Worm (Caenorhabditis elegans): ENCODE measurements around the gene unc-2.

ce11 chrX:2763476-2764268 is at the start of gene unc-2:
- TF ChIP-seq K11D2.4 (GFP tag; IDR thresholded peaks at IDR 0.05) (no peak), F22D6.2 (tag; optimal IDR thresholded peaks at IDR 0.05) (no peak), sdz-38 (tag; optimal IDR thresholded peaks at IDR 0.05) (no peak), B0019.2 (GFP tag; conservative IDR thresholded peaks at IDR 0.05) (no peak), ama-1 (optimal IDR thresholded peaks at IDR 0.05) (no peak), ama-1 (GFP tag; optimal IDR thresholded peaks at IDR 0.05) (no peak), D2030.7 (GFP tag; IDR thresholded peaks at IDR 0.05) (no peak), lsl-1 (GFP tag; optimal IDR thresholded peaks at IDR 0.05) (no peak), atf-7 (tag; optimal IDR thresholded peaks at IDR 0.05) (no peak), attf-6 (GFP tag; IDR thresholded peaks at IDR 0.05) (no peak), nhr-90 (tag; optimal IDR thresholded peaks at IDR 0.05) (no peak), lsy-27 (tag; optimal IDR thresholded peaks at IDR 0.05; ENCODE audit: borderline replicate concordance, insufficient read depth) (no peak), pbrm-1 (GFP tag; IDR thresholded peaks at IDR 0.05) (no peak), let-607 (tag; optimal IDR thresholded peaks at IDR 0.05) (no peak), hlh-12 (tag; optimal IDR thresholded peaks at IDR 0.05) (no peak)
